Worm (Caenorhabditis elegans) whole organism, L2 larva: ENCODE data around the gene clec-2.

Source experiments
- C34F6.9 ChIP-seq: fragments of 150-350 bp; optimal IDR thresholded peaks from 2 replicates; lab custom pipeline; 2014; ENCODE audit warnings: missing biosample characterization, missing genetic modification characterization
- F13H6.1 ChIP-seq: sonication (generic microtip); optimal IDR thresholded peaks from 2 replicates; lab custom pipeline; 2016; ENCODE audit warnings: missing genetic modification characterization, missing compliant biosample characterization
- R02D3.7 ChIP-seq: fragments of 150-350 bp; optimal IDR thresholded peaks from 2 replicates; lab custom pipeline; 2014; ENCODE audit warnings: missing biosample characterization, missing genetic modification characterization
- Y55F3AM.14 ChIP-seq: fragments of 200-800 bp; sonication (Bioruptor generic); optimal IDR thresholded peaks from 2 replicates; lab custom pipeline; 2018; ENCODE audit warnings: mild to moderate bottlenecking, missing genetic modification characterization, missing compliant biosample characterization
- ZK546.5 ChIP-seq: sonication (generic microtip); optimal IDR thresholded peaks from 2 replicates; lab custom pipeline; 2017; ENCODE audit warnings: missing biosample characterization, missing genetic modification characterization
- alr-1 ChIP-seq: fragments of 150-350 bp; optimal IDR thresholded peaks from 2 replicates; lab custom pipeline; 2014; ENCODE audit warnings: missing biosample characterization, missing genetic modification characterization
- aly-2 ChIP-seq: fragments of 150-350 bp; optimal IDR thresholded peaks from 2 replicates; lab custom pipeline; 2014; ENCODE audit warnings: missing biosample characterization, missing genetic modification characterization
- ama-1 ChIP-seq: fragments of 150-350 bp; optimal IDR thresholded peaks from 2 replicates; lab custom pipeline; 2018; ENCODE audit warnings: inconsistent platforms
- blmp-1 ChIP-seq: sonication (generic microtip); optimal IDR thresholded peaks from 2 replicates; lab custom pipeline; 2017; ENCODE audit warnings: missing genetic modification characterization, mild to moderate bottlenecking, missing compliant biosample characterization, antibody characterized with exemption, moderate library complexity; ENCODE audit not compliant: insufficient read depth
- ceh-82 ChIP-seq: fragments of 150-350 bp; optimal IDR thresholded peaks from 2 replicates; lab custom pipeline; 2014; ENCODE audit warnings: missing biosample characterization, missing genetic modification characterization
- crh-2 ChIP-seq: sonication (generic microtip); optimal IDR thresholded peaks from 2 replicates; lab custom pipeline; 2017; ENCODE audit warnings: missing biosample characterization, missing genetic modification characterization
- egl-27 ChIP-seq: sonication (generic microtip); optimal IDR thresholded peaks from 3 replicates; lab custom pipeline; 2017; ENCODE audit warnings: missing biosample characterization, missing genetic modification reagents, missing genetic modification characterization
- elt-1 ChIP-seq: fragments of 150-350 bp; optimal IDR thresholded peaks from 2 replicates; lab custom pipeline; 2014; ENCODE audit warnings: missing biosample characterization, missing genetic modification characterization
- elt-3 ChIP-seq: sonication (generic microtip); optimal IDR thresholded peaks from 2 replicates; lab custom pipeline; 2017; ENCODE audit warnings: missing biosample characterization, missing genetic modification characterization
- lin-13 ChIP-seq: fragments of 150-350 bp; optimal IDR thresholded peaks from 2 replicates; lab custom pipeline; 2014; ENCODE audit warnings: missing biosample characterization, missing genetic modification reagents, missing genetic modification characterization
- lin-39 ChIP-seq: fragments of 150-350 bp; optimal IDR thresholded peaks from 2 replicates; lab custom pipeline; 2014; ENCODE audit warnings: missing biosample characterization, missing genetic modification reagents, missing genetic modification characterization
- lsy-2 ChIP-seq, 2 experiments: fragments of 150-350 bp in 1 of 2; sonication (generic microtip) in 1 of 2; optimal IDR thresholded peaks; 2 replicates each; lab custom pipeline; 2014 to 2017; ENCODE audit warnings: missing biosample characterization in 2 of 2, missing genetic modification characterization in 2 of 2
- mab-5 ChIP-seq: fragments of 150-350 bp; optimal IDR thresholded peaks from 2 replicates; lab custom pipeline; 2014; ENCODE audit warnings: missing biosample characterization, missing genetic modification characterization
- mbf-1 ChIP-seq: sonication (generic microtip); optimal IDR thresholded peaks from 2 replicates; lab custom pipeline; 2017; ENCODE audit warnings: missing biosample characterization, missing genetic modification characterization
- mdl-1 ChIP-seq, 2 experiments: fragments of 150-350 bp in 1 of 2; sonication (generic microtip) in 1 of 2; optimal IDR thresholded peaks; 2 replicates each; lab custom pipeline; 2017; ENCODE audit warnings: missing biosample characterization in 2 of 2, missing genetic modification characterization in 2 of 2
- nhr-10 ChIP-seq: sonication (generic microtip); optimal IDR thresholded peaks from 2 replicates; lab custom pipeline; 2017; ENCODE audit warnings: missing biosample characterization, missing genetic modification characterization
- nhr-129 ChIP-seq: fragments of 150-350 bp; optimal IDR thresholded peaks from 2 replicates; lab custom pipeline; 2014; ENCODE audit warnings: missing biosample characterization, missing genetic modification characterization
- nhr-21 ChIP-seq: fragments of 150-350 bp; optimal IDR thresholded peaks from 2 replicates; lab custom pipeline; 2014; ENCODE audit warnings: missing biosample characterization, missing genetic modification characterization
- nhr-23 ChIP-seq: fragments of 150-350 bp; optimal IDR thresholded peaks from 2 replicates; lab custom pipeline; 2014; ENCODE audit warnings: missing biosample characterization, missing genetic modification reagents, missing genetic modification characterization
- nhr-237 ChIP-seq: fragments of 150-350 bp; optimal IDR thresholded peaks from 2 replicates; lab custom pipeline; 2014; ENCODE audit warnings: missing biosample characterization, missing genetic modification characterization
- nhr-25 ChIP-seq: fragments of 150-350 bp; sonication (generic microtip); optimal IDR thresholded peaks from 3 replicates; lab custom pipeline; 2014; ENCODE audit warnings: missing biosample characterization, missing genetic modification characterization
- nhr-6 ChIP-seq: fragments of 150-350 bp; optimal IDR thresholded peaks from 2 replicates; lab custom pipeline; 2014; ENCODE audit warnings: missing biosample characterization, missing genetic modification characterization
- nhr-77 ChIP-seq: fragments of 150-350 bp; optimal IDR thresholded peaks from 2 replicates; lab custom pipeline; 2014; ENCODE audit warnings: missing biosample characterization, missing genetic modification characterization
- peb-1 ChIP-seq: fragments of 150-350 bp; optimal IDR thresholded peaks from 2 replicates; lab custom pipeline; 2014; ENCODE audit warnings: missing biosample characterization, missing genetic modification characterization
- skn-1 ChIP-seq: sonication (generic microtip); optimal IDR thresholded peaks from 2 replicates; lab custom pipeline; 2017; ENCODE audit warnings: missing biosample characterization, missing genetic modification characterization
- sma-3 ChIP-seq: sonication (generic microtip); optimal IDR thresholded peaks from 2 replicates; lab custom pipeline; 2016; ENCODE audit warnings: missing genetic modification reagents, missing genetic modification characterization, missing compliant biosample characterization
- sma-9 ChIP-seq, 2 experiments: fragments of 150-350 bp in 1 of 2; sonication (generic microtip) in 1 of 2; optimal IDR thresholded peaks; 2 replicates each; lab custom pipeline; 2014 to 2016; ENCODE audit warnings: missing genetic modification characterization in 2 of 2, mild to moderate bottlenecking in 1 of 2, missing biosample characterization in 1 of 2, missing compliant biosample characterization in 1 of 2, missing genetic modification reagents in 1 of 2, moderate library complexity in 1 of 2
- snpc-4 ChIP-seq: fragments of 150-350 bp; optimal IDR thresholded peaks from 2 replicates; lab custom pipeline; 2014; ENCODE audit warnings: missing biosample characterization, missing genetic modification characterization
- unc-55 ChIP-seq: fragments of 150-350 bp; sonication (generic microtip); optimal IDR thresholded peaks from 3 replicates; lab custom pipeline; 2014; ENCODE audit warnings: missing biosample characterization, missing genetic modification reagents, missing genetic modification characterization
- unc-62 ChIP-seq: fragments of 150-350 bp; optimal IDR thresholded peaks from 2 replicates; lab custom pipeline; 2014; ENCODE audit warnings: missing biosample characterization, missing genetic modification reagents, missing genetic modification characterization
- zag-1 ChIP-seq: fragments of 150-350 bp; optimal IDR thresholded peaks from 2 replicates; lab custom pipeline; 2014; ENCODE audit warnings: missing biosample characterization, missing genetic modification characterization
- ztf-1 ChIP-seq: fragments of 200-800 bp; sonication (Bioruptor generic); conservative IDR thresholded peaks from 2 replicates; pipeline ENCODE4 v1.3.6; 2022; ENCODE audit warnings: missing genetic modification characterization, missing compliant biosample characterization
- ztf-11 ChIP-seq: sonication (generic microtip); optimal IDR thresholded peaks from 2 replicates; lab custom pipeline; 2017; ENCODE audit warnings: missing biosample characterization, missing genetic modification characterization
- ztf-4 ChIP-seq: fragments of 150-350 bp; optimal IDR thresholded peaks from 2 replicates; lab custom pipeline; 2014; ENCODE audit warnings: missing biosample characterization, missing genetic modification characterization

The clec-2 gene

ce11 chrII:3056266-3056872, 33.1 kb upstream of the clec-2 start, which contains the start of gene lin-8:
TSS of gene lin-8 (plus strand) at chrII:3056822.
- TF ChIP-seq F13H6.1 (tag; lab: Kevin White, UChicago) (no peak), sma-3 (GFP tag; lab: Kevin White, UChicago) (no peak), nhr-10 (no peak), ama-1 (lab: Kevin White, UChicago) (no peak), lsy-2 (tag; optimal IDR thresholded peaks at IDR 0.05; lab: Kevin White, UChicago) (no peak), ztf-11 (no peak), snpc-4 (tag; lab: Kevin White, UChicago) (no peak), blmp-1 (tag; lab: Kevin White, UChicago) (no peak), nhr-21 (tag; lab: Kevin White, UChicago) (no peak), Y55F3AM.14 (GFP tag; lab: Kevin White, UChicago) (no peak), C34F6.9 (tag; lab: Kevin White, UChicago) (no peak), unc-62 (GFP tag; lab: Kevin White, UChicago) (no peak), lin-13 (GFP tag; lab: Kevin White, UChicago) (no peak), zag-1 (tag; lab: Kevin White, UChicago) (no peak), mdl-1 (tag; optimal IDR thresholded peaks at IDR 0.05; lab: Kevin White, UChicago) (no peak), ZK546.5 (tag; lab: Kevin White, UChicago) (no peak), mbf-1 (tag; lab: Kevin White, UChicago) (no peak), sma-9 (GFP tag; optimal IDR thresholded peaks at IDR 0.05; lab: Kevin White, UChicago) (no peak), sma-9 (tag; optimal IDR thresholded peaks at IDR 0.05; lab: Kevin White, UChicago) (no peak)
- TF ChIP-seq, all 48 proteins: peak for 0

- no peak for TF ChIP-seq ceh-82 (tag; lab: Kevin White, UChicago)
- TF ChIP-seq unc-55 (GFP tag; lab: Kevin White, UChicago), result peak; percentile 25
- TF ChIP-seq aly-2 (tag; lab: Kevin White, UChicago), result no peak
- TF ChIP-seq C34F6.9 (tag; lab: Kevin White, UChicago), result peak; percentile 35
- no peak for TF ChIP-seq zag-1 (tag; lab: Kevin White, UChicago)
- TF ChIP-seq nhr-129 (tag; lab: Kevin White, UChicago), result peak; percentile 26
- no peak for TF ChIP-seq ztf-4 (tag; lab: Kevin White, UChicago)
- no peak for TF ChIP-seq mab-5 (tag; lab: Kevin White, UChicago)
- TF ChIP-seq blmp-1 (tag; lab: Kevin White, UChicago), result no peak
- TF ChIP-seq ztf-11, result no peak
- no peak for TF ChIP-seq elt-1 (tag; lab: Kevin White, UChicago)
- no peak for TF ChIP-seq nhr-237 (tag; lab: Kevin White, UChicago)
- TF ChIP-seq mdl-1 (tag; optimal IDR thresholded peaks at IDR 0.05; lab: Kevin White, UChicago), result no peak
- no peak for TF ChIP-seq nhr-77 (tag; lab: Kevin White, UChicago)
- no peak for TF ChIP-seq skn-1 (tag; lab: Kevin White, UChicago)
- TF ChIP-seq nhr-23 (tag; lab: Kevin White, UChicago), result no peak
- TF ChIP-seq peb-1 (tag; lab: Kevin White, UChicago), result no peak
- TF ChIP-seq nhr-25, result no peak
- no peak for TF ChIP-seq lin-39 (tag; lab: Kevin White, UChicago)
- TF ChIP-seq R02D3.7 (tag; lab: Kevin White, UChicago), result no peak
- TF ChIP-seq lin-13 (GFP tag; lab: Kevin White, UChicago), result no peak
- TF ChIP-seq egl-27, result no peak
- no peak for TF ChIP-seq lsy-2 (tag; optimal IDR thresholded peaks at IDR 0.05; lab: Kevin White, UChicago)
- no peak for TF ChIP-seq elt-3
- peak; percentile 17 for TF ChIP-seq crh-2
- TF ChIP-seq mbf-1 (tag; lab: Kevin White, UChicago), result no peak
- TF ChIP-seq sma-3 (GFP tag; lab: Kevin White, UChicago), result no peak
- no peak for TF ChIP-seq alr-1 (tag; lab: Kevin White, UChicago)
- TF ChIP-seq nhr-10, result no peak
- no peak for TF ChIP-seq sma-9 (GFP tag; optimal IDR thresholded peaks at IDR 0.05; lab: Kevin White, UChicago)
- TF ChIP-seq sma-9 (tag; optimal IDR thresholded peaks at IDR 0.05; lab: Kevin White, UChicago), result no peak
Measured at ce11 chrII:3055531-3055930, 32.3 kb upstream of the clec-2 start.

ce11 chrII:3054622-3055021, 31.4 kb upstream of the clec-2 start:
- TF ChIP-seq Y55F3AM.14 (GFP tag; lab: Kevin White, UChicago) (no peak), nhr-6 (no peak), unc-55 (GFP tag; lab: Kevin White, UChicago) (peak; percentile 36), unc-62 (GFP tag; lab: Kevin White, UChicago) (no peak), zag-1 (tag; lab: Kevin White, UChicago) (no peak), F13H6.1 (tag; lab: Kevin White, UChicago) (peak; percentile 19), ztf-4 (tag; lab: Kevin White, UChicago) (no peak), crh-2 (no peak), aly-2 (tag; lab: Kevin White, UChicago) (no peak), ZK546.5 (tag; lab: Kevin White, UChicago) (no peak), ztf-1 (GFP tag; lab: Robert Waterston, UW) (no peak), R02D3.7 (tag; lab: Kevin White, UChicago) (no peak)
